Worm (Caenorhabditis elegans): ENCODE data around the gene tag-294.

The tag-294 gene

ce11 chrX:5720929-5721328 is 42.3 kb downstream of the tag-294 start:
- TF ChIP-seq nhr-80 (tag; optimal IDR thresholded peaks at IDR 0.05) (no peak), ceh-40 (GFP tag; IDR thresholded peaks at IDR 0.05) (0 out of 2 replicates have a peak, but pooled peaks have one; percentile 35), zfh-2 (GFP tag; conservative IDR thresholded peaks at IDR 0.05) (peak; percentile 78)

DNA sequence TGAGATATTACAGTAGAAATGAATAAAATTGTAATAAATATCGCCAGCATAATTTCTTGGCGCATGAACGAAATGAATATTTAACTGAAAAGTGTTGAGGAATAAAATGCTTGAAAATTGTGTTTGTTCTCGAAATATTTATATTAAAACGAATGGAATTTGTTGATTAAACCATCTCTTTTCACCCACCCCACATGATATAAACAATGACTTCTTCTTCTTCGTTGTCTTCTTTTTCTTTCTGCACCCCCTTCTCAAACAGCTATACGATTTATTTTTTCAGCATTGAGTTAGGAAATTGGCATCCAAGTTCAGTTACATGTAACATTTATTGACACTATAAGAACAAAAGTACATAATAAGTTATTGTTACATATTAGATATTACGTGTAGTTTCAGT is 43.1 kb downstream of the tag-294 start, which contains the start of gene C41G11.1:
Gene C41G11.1 (minus strand): TSS at position 101 of the 400 bp plus-strand sequence.
- no peak for TF ChIP-seq madf-10 (tag; optimal IDR thresholded peaks at IDR 0.05)
- no peak for TF ChIP-seq hsf-1 (GFP tag; IDR thresholded peaks at IDR 0.05)
- no peak for TF ChIP-seq ceh-58 (GFP tag; IDR thresholded peaks at IDR 0.05)
- no peak for TF ChIP-seq ztf-28 (GFP tag; IDR thresholded peaks at IDR 0.05)
- TF ChIP-seq egl-44 (GFP tag; IDR thresholded peaks at IDR 0.05), result no peak
- TF ChIP-seq hmg-1.2 (GFP tag; IDR thresholded peaks at IDR 0.05), result no peak
- TF ChIP-seq nhr-120 (GFP tag; IDR thresholded peaks at IDR 0.05), result no peak
- TF ChIP-seq nhr-179 (tag; optimal IDR thresholded peaks at IDR 0.05), result no peak
- TF ChIP-seq hmg-20 (GFP tag; IDR thresholded peaks at IDR 0.05), result no peak
- no peak for TF ChIP-seq xnd-1 (tag; optimal IDR thresholded peaks at IDR 0.05)
- TF ChIP-seq mel-28 (tag; optimal IDR thresholded peaks at IDR 0.05; ENCODE audit: borderline replicate concordance), result no peak
- no peak for TF ChIP-seq ceh-40 (GFP tag; IDR thresholded peaks at IDR 0.05)
- no peak for TF ChIP-seq C17E4.6 (GFP tag; IDR thresholded peaks at IDR 0.05)
- no peak for TF ChIP-seq ets-4 (GFP tag; optimal IDR thresholded peaks at IDR 0.05)
- no peak for TF ChIP-seq F23B12.7 (tag; optimal IDR thresholded peaks at IDR 0.05; ENCODE audit: insufficient read depth)
- TF ChIP-seq repo-1 (tag; optimal IDR thresholded peaks at IDR 0.05), result no peak
- TF ChIP-seq unc-130 (GFP tag; optimal IDR thresholded peaks at IDR 0.05), result no peak

ce11 chrX:5715831-5716364 is 47.3 kb downstream of the tag-294 start:
- TF ChIP-seq ceh-27 (GFP tag; optimal IDR thresholded peaks at IDR 0.05), result no peak
- TF ChIP-seq nfya-1 (tag; optimal IDR thresholded peaks at IDR 0.05; ENCODE audit: borderline replicate concordance, insufficient read depth), result no peak
- TF ChIP-seq madf-10 (tag; optimal IDR thresholded peaks at IDR 0.05), result no peak
- TF ChIP-seq T07F8.4 (tag; optimal IDR thresholded peaks at IDR 0.05), result no peak
- TF ChIP-seq F10E7.11 (tag; optimal IDR thresholded peaks at IDR 0.05), result no peak
- no peak for TF ChIP-seq ztf-28 (GFP tag; IDR thresholded peaks at IDR 0.05)
- TF ChIP-seq unc-130 (GFP tag; optimal IDR thresholded peaks at IDR 0.05), result no peak
- TF ChIP-seq attf-6 (GFP tag; IDR thresholded peaks at IDR 0.05), result no peak
- TF ChIP-seq lin-40 (tag; optimal IDR thresholded peaks at IDR 0.05), result no peak
- no peak for TF ChIP-seq hsf-1 (GFP tag; IDR thresholded peaks at IDR 0.05)
- TF ChIP-seq Y79H2A.3 (GFP tag; conservative IDR thresholded peaks at IDR 0.05), result no peak
- TF ChIP-seq C06A6.2 (GFP tag; conservative IDR thresholded peaks at IDR 0.05), result no peak

DNA sequence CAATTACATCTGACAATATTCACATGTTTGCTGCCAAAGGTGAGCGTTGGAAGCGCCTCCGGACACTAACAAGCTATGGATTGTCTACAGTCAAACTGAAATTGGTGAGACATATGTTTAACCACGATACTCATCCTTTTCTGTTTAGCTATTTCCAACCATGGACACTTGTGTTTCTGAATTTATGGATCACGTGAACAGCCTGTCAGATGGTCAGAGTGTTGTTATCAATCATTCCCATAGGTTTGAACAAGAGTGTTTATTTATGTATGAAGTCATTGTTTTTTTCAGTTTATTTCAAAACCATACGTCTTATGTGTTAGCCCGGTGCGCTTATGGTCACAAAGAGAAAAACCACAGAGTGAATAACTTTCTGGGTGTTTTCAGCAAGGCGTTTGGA is 47.8 kb downstream of the tag-294 start:
- TF ChIP-seq ccch-3 (GFP tag; optimal IDR thresholded peaks at IDR 0.05), result no peak
- TF ChIP-seq bed-2 (GFP tag; IDR thresholded peaks at IDR 0.05), result no peak
- TF ChIP-seq cebp-1 (GFP tag; IDR thresholded peaks at IDR 0.05), result no peak
- peak; percentile 39 for TF ChIP-seq cebp-1 (tag; optimal IDR thresholded peaks at IDR 0.05)
- TF ChIP-seq tlf-1 (GFP tag; optimal IDR thresholded peaks at IDR 0.05), result no peak
- no peak for TF ChIP-seq Y79H2A.3 (GFP tag; conservative IDR thresholded peaks at IDR 0.05)

DNA sequence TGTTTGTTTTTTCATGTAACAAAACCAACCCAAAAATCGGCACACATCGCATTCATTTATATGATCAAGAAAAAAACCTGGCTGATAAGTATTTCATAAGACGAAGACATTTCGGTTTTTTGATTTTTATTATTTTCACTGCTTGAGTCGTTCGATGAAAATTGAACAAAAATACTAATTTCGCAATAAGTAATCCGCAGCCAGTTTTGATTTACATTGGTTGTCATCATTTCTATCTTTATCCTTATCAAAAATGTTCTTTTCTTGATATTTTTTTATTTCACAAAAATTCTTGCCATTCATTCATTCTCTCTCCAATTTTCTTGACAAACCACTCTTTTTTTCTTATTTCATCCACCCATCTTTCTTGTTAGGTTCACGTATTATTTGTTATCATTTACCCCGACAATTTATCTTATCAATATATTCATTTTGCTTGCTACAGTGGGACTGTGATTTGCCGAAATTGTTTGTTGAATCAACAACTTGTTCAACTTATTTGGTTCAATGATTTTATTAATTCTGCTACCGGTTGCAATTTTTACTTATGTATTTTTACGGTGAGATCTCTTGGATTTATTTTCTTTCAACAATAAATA is 49.0 kb downstream of the tag-294 start, which contains the start of gene cyp-43A1:
Gene cyp-43A1 (plus strand): TSS at position 446 of the 599 bp plus-strand sequence.
- TF ChIP-seq akir-1 (GFP tag; optimal IDR thresholded peaks at IDR 0.05) (no peak), cebp-1 (GFP tag; IDR thresholded peaks at IDR 0.05) (peak; percentile 71), cebp-1 (tag; optimal IDR thresholded peaks at IDR 0.05) (peak; percentile 90), nhr-80 (tag; optimal IDR thresholded peaks at IDR 0.05) (peak; percentile 58), rcor-1 (GFP tag; IDR thresholded peaks at IDR 0.05) (no peak), ama-1 (optimal IDR thresholded peaks at IDR 0.05) (no peak), ama-1 (GFP tag; optimal IDR thresholded peaks at IDR 0.05) (no peak)
